Worm (Caenorhabditis elegans): ENCODE data around the gene misc-1.

ce11 chrII:240043-240442 is 46.4 kb upstream of the misc-1 start:
- TF ChIP-seq lsy-2 (tag; optimal IDR thresholded peaks at IDR 0.05), result no peak
- TF ChIP-seq aha-1 (tag; optimal IDR thresholded peaks at IDR 0.05), result no peak
- TF ChIP-seq snpc-4 (tag; optimal IDR thresholded peaks at IDR 0.05), result no peak
- no peak for TF ChIP-seq pag-3 (tag; optimal IDR thresholded peaks at IDR 0.05; ENCODE audit: borderline replicate concordance, insufficient read depth)
- TF ChIP-seq unc-30 (tag; optimal IDR thresholded peaks at IDR 0.05), result no peak
- TF ChIP-seq skn-1 (tag; optimal IDR thresholded peaks at IDR 0.05), result no peak
- no peak for TF ChIP-seq nhr-11 (tag; optimal IDR thresholded peaks at IDR 0.05)
- no peak for TF ChIP-seq ama-1 (optimal IDR thresholded peaks at IDR 0.05)
- no peak for TF ChIP-seq unc-86 (tag; optimal IDR thresholded peaks at IDR 0.05)
- TF ChIP-seq alr-1 (tag; optimal IDR thresholded peaks at IDR 0.05; ENCODE audit: borderline replicate concordance), result no peak
- no peak for TF ChIP-seq Y116A8C.19 (tag; optimal IDR thresholded peaks at IDR 0.05; ENCODE audit: borderline replicate concordance)

All from whole organism, L1 larva.